Worm (Caenorhabditis elegans) whole organism, L4 larva: Measurements from ENCODE around the gene ncx-3.

Experiments used
- F44E2.7 ChIP-seq: fragments of 200-800 bp; sonication (Bioruptor generic); IDR thresholded peaks from 2 replicates; pipeline ENCODE4 v2.1.2; 2022; ENCODE audit warnings: missing genetic modification characterization, missing compliant biosample characterization
- R02D3.7 ChIP-seq: fragments of 150-350 bp; sonication (generic microtip); optimal IDR thresholded peaks from 3 replicates; lab custom pipeline; 2014; ENCODE audit warnings: missing biosample characterization, missing genetic modification characterization
- T20F7.1 ChIP-seq: fragments of 200-800 bp; sonication (Bioruptor generic); optimal IDR thresholded peaks from 2 replicates; lab custom pipeline; 2018; ENCODE audit warnings: mild to moderate bottlenecking, missing genetic modification characterization, missing compliant biosample characterization
- Y75B8A.6 ChIP-seq: fragments of 200-800 bp; sonication (Bioruptor generic); IDR thresholded peaks from 2 replicates; pipeline ENCODE4 v1.3.6; 2022; ENCODE audit warnings: missing genetic modification reagents, missing genetic modification characterization, missing compliant biosample characterization
- aha-1 ChIP-seq: fragments of 150-350 bp; peaks from one replicate; lab custom pipeline; 2014; ENCODE audit warnings: missing biosample characterization, missing genetic modification characterization
- aly-2 ChIP-seq: sonication (generic microtip); optimal IDR thresholded peaks from 2 replicates; lab custom pipeline; 2018; ENCODE audit warnings: missing biosample characterization, missing genetic modification characterization
- ceh-20 ChIP-seq: fragments of 200-800 bp; sonication (Bioruptor generic); IDR thresholded peaks from 2 replicates; pipeline ENCODE4 v1.3.6; 2022; ENCODE audit warnings: missing genetic modification reagents, missing genetic modification characterization, missing compliant biosample characterization
- cey-2 ChIP-seq: sonication (generic microtip); optimal IDR thresholded peaks from 3 replicates; lab custom pipeline; 2017; ENCODE audit warnings: missing genetic modification characterization, mild to moderate bottlenecking, missing compliant biosample characterization, antibody characterized with exemption, borderline replicate concordance; ENCODE audit not compliant: insufficient read depth
- daf-12 ChIP-seq: fragments of 150-350 bp; optimal IDR thresholded peaks from 2 replicates; lab custom pipeline; 2014; ENCODE audit warnings: missing biosample characterization, missing genetic modification reagents, missing genetic modification characterization
- dmd-6 ChIP-seq: fragments of 200-800 bp; sonication (Bioruptor generic); IDR thresholded peaks from 2 replicates; pipeline ENCODE4 v1.3.6; 2022; ENCODE audit warnings: missing genetic modification reagents, missing genetic modification characterization, missing compliant biosample characterization
- dve-1 ChIP-seq: sonication (generic microtip); optimal IDR thresholded peaks from 2 replicates; lab custom pipeline; 2017; ENCODE audit warnings: antibody characterized with exemption, mild to moderate bottlenecking, missing genetic modification characterization, missing compliant biosample characterization; ENCODE audit not compliant: insufficient read depth
- fkh-10 ChIP-seq: fragments of 150-350 bp; optimal IDR thresholded peaks from 2 replicates; lab custom pipeline; 2014; ENCODE audit warnings: missing biosample characterization, missing genetic modification reagents, missing genetic modification characterization
- gei-8 ChIP-seq: fragments of 200-800 bp; sonication (Bioruptor generic); optimal IDR thresholded peaks from 2 replicates; lab custom pipeline; 2018; ENCODE audit warnings: mild to moderate bottlenecking, missing genetic modification characterization, missing compliant biosample characterization
- hlh-11 ChIP-seq: fragments of 200-800 bp; sonication (Bioruptor generic); optimal IDR thresholded peaks from 2 replicates; lab custom pipeline; 2018; ENCODE audit warnings: mild to moderate bottlenecking, missing genetic modification characterization, missing compliant biosample characterization
- hlh-30 ChIP-seq: sonication (generic microtip); optimal IDR thresholded peaks from 2 replicates; lab custom pipeline; 2017; ENCODE audit warnings: antibody characterized with exemption, mild to moderate bottlenecking, missing genetic modification characterization, missing compliant biosample characterization; ENCODE audit not compliant: insufficient read depth
- jun-1 ChIP-seq: fragments of 150-350 bp; optimal IDR thresholded peaks from 2 replicates; lab custom pipeline; 2014; ENCODE audit warnings: missing biosample characterization, missing genetic modification reagents, missing genetic modification characterization
- lim-7 ChIP-seq: fragments of 200-800 bp; sonication (Bioruptor generic); IDR thresholded peaks from 2 replicates; pipeline ENCODE4 v1.3.6; 2022; ENCODE audit warnings: missing genetic modification characterization, missing compliant biosample characterization
- lin-13 ChIP-seq: fragments of 150-350 bp; optimal IDR thresholded peaks from 2 replicates; lab custom pipeline; 2014; ENCODE audit warnings: missing biosample characterization, missing genetic modification reagents, missing genetic modification characterization
- lin-15B ChIP-seq: fragments of 150-350 bp; sonication (generic microtip); optimal IDR thresholded peaks from 3 replicates; lab custom pipeline; 2014; ENCODE audit warnings: missing biosample characterization, missing genetic modification characterization
- lin-38 ChIP-seq: fragments of 200-800 bp; sonication (Bioruptor generic); IDR thresholded peaks from 2 replicates; pipeline ENCODE4 v1.3.6; 2022; ENCODE audit warnings: missing genetic modification reagents, missing genetic modification characterization, missing compliant biosample characterization
- lir-3 ChIP-seq: sonication (generic microtip); optimal IDR thresholded peaks from 2 replicates; lab custom pipeline; 2016; ENCODE audit warnings: mild to moderate bottlenecking, missing genetic modification characterization, missing compliant biosample characterization
- lsy-2 ChIP-seq, 2 experiments: fragments of 150-350 bp in 1 of 2; sonication (generic microtip) in 1 of 2; optimal IDR thresholded peaks; 2 replicates each; lab custom pipeline; 2014 to 2017; ENCODE audit warnings: missing biosample characterization in 2 of 2, missing genetic modification characterization in 2 of 2
- madf-9 ChIP-seq: fragments of 200-800 bp; sonication (Bioruptor generic); conservative IDR thresholded peaks from 2 replicates; pipeline ENCODE4 v1.3.6; 2022; ENCODE audit warnings: missing genetic modification reagents, missing genetic modification characterization, missing compliant biosample characterization
- mdl-1 ChIP-seq, 2 experiments: fragments of 150-350 bp in 1 of 2; sonication (generic microtip) in 1 of 2; optimal IDR thresholded peaks; 2 replicates each; lab custom pipeline; 2014 to 2017; ENCODE audit warnings: missing biosample characterization in 2 of 2, missing genetic modification characterization in 2 of 2
- mdt-29 ChIP-seq: fragments of 200-800 bp; sonication (Bioruptor generic); IDR thresholded peaks from 2 replicates; pipeline ENCODE4 v1.3.6; 2022; ENCODE audit warnings: missing genetic modification reagents, missing genetic modification characterization, missing compliant biosample characterization
- mxl-2 ChIP-seq: fragments of 200-800 bp; sonication (Bioruptor generic); conservative IDR thresholded peaks from 2 replicates; pipeline ENCODE4 v1.3.6; 2022; ENCODE audit warnings: missing genetic modification reagents, missing genetic modification characterization, missing compliant biosample characterization
- nhr-25 ChIP-seq: sonication (generic microtip); optimal IDR thresholded peaks from 2 replicates; lab custom pipeline; 2017; ENCODE audit warnings: missing genetic modification characterization, mild to moderate bottlenecking, missing compliant biosample characterization, antibody characterized with exemption, moderate library complexity, borderline replicate concordance; ENCODE audit not compliant: insufficient read depth
- nhr-28 ChIP-seq: fragments of 150-350 bp; optimal IDR thresholded peaks from 2 replicates; lab custom pipeline; 2014; ENCODE audit warnings: missing biosample characterization, missing genetic modification characterization
- nhr-48 ChIP-seq: sonication (generic microtip); optimal IDR thresholded peaks from 2 replicates; lab custom pipeline; 2016; ENCODE audit warnings: mild to moderate bottlenecking, missing genetic modification characterization, missing compliant biosample characterization
- nhr-6 ChIP-seq: fragments of 150-350 bp; optimal IDR thresholded peaks from 2 replicates; lab custom pipeline; 2014; ENCODE audit warnings: missing biosample characterization, missing genetic modification characterization
- nhr-77 ChIP-seq: fragments of 150-350 bp; optimal IDR thresholded peaks from 2 replicates; lab custom pipeline; 2014; ENCODE audit warnings: missing biosample characterization, missing genetic modification characterization
- php-3 ChIP-seq: fragments of 200-800 bp; sonication (Bioruptor generic); IDR thresholded peaks from 2 replicates; pipeline ENCODE4 v1.3.6; 2022; ENCODE audit warnings: missing genetic modification reagents, missing genetic modification characterization, missing compliant biosample characterization
- rbr-2 ChIP-seq: sonication (generic microtip); optimal IDR thresholded peaks from 2 replicates; lab custom pipeline; 2016; ENCODE audit warnings: missing genotype, missing genetic modification characterization, missing compliant biosample characterization
- saeg-2 ChIP-seq: fragments of 200-800 bp; sonication (Bioruptor generic); IDR thresholded peaks from 2 replicates; pipeline ENCODE4 v1.3.6; 2022; ENCODE audit warnings: missing genetic modification reagents, missing genetic modification characterization, missing compliant biosample characterization
- sdz-12 ChIP-seq: fragments of 200-800 bp; sonication (Bioruptor generic); optimal IDR thresholded peaks from 2 replicates; lab custom pipeline; 2018; ENCODE audit warnings: mild to moderate bottlenecking, missing genetic modification characterization, missing compliant biosample characterization
- set-16 ChIP-seq: fragments of 200-800 bp; sonication (Bioruptor generic); IDR thresholded peaks from 2 replicates; pipeline ENCODE4 v1.3.6; 2022; ENCODE audit warnings: missing genetic modification reagents, missing genetic modification characterization, missing compliant biosample characterization
- skn-1 ChIP-seq: fragments of 150-350 bp; optimal IDR thresholded peaks from 2 replicates; lab custom pipeline; 2014; ENCODE audit warnings: missing biosample characterization, missing genetic modification characterization
- unc-62 ChIP-seq, 3 experiments: fragments of 150-350 bp in 1 of 3; sonication (generic microtip); optimal IDR thresholded peaks in 2 of 3; peaks in 1 of 3; 1 replicate in 1 of 3; 2 replicates in 2 of 3; lab custom pipeline; 2014 to 2017; ENCODE audit warnings: missing biosample characterization in 3 of 3, missing genetic modification characterization in 3 of 3, missing genetic modification reagents in 3 of 3, missing genotype in 1 of 3
- zag-1 ChIP-seq: fragments of 150-350 bp; optimal IDR thresholded peaks from 2 replicates; lab custom pipeline; 2014; ENCODE audit warnings: missing biosample characterization, missing genetic modification characterization

ncx-3 gene

ce11 chrIV:10698486-10698885, 18.0 kb upstream of the ncx-3 start (continued):
- TF ChIP-seq lim-7 (GFP tag; lab: Robert Waterston, UW) (0 out of 2 replicates have a peak, but pooled peaks have one; percentile 39), rbr-2 (tag; lab: Kevin White, UChicago) (no peak), madf-9 (GFP tag; lab: Robert Waterston, UW) (no peak), lin-15B (no peak), lin-13 (GFP tag; lab: Kevin White, UChicago) (no peak), unc-62 (GFP tag; optimal IDR thresholded peaks at IDR 0.05 in 1 of 2; lab: Kevin White, UChicago) (peak in 1 of 2 experiments; percentile 17), unc-62 (tag; optimal IDR thresholded peaks at IDR 0.05; lab: Kevin White, UChicago) (no peak), daf-12 (tag; lab: Kevin White, UChicago) (no peak), cey-2 (tag; lab: Kevin White, UChicago) (no peak)

- peak; percentile 51 for TF ChIP-seq T20F7.1 (GFP tag; lab: Kevin White, UChicago)
- TF ChIP-seq skn-1 (tag; lab: Kevin White, UChicago) = no peak
- peak; percentile 20; the same call in 1 of the 2 replicates for TF ChIP-seq dmd-6 (GFP tag; lab: Robert Waterston, UW)
- no peak for TF ChIP-seq saeg-2 (GFP tag; lab: Robert Waterston, UW)
- TF ChIP-seq aha-1 (tag; lab: Kevin White, UChicago) = peak; percentile 86
- no peak for TF ChIP-seq fkh-10
- TF ChIP-seq gei-8 (GFP tag; lab: Kevin White, UChicago) = no peak
- peak; percentile 18 for TF ChIP-seq dve-1
- TF ChIP-seq lsy-2 (tag; optimal IDR thresholded peaks at IDR 0.05; lab: Kevin White, UChicago) = no peak
- no peak for TF ChIP-seq aly-2 (tag; lab: Kevin White, UChicago)
- TF ChIP-seq, all 104 proteins: peak for 4
Measured at ce11 chrIV:10699000-10699399, 17.4 kb upstream of the ncx-3 start.

- TF ChIP-seq daf-12 (tag; lab: Kevin White, UChicago) = no peak
- TF ChIP-seq lir-3 (tag; lab: Kevin White, UChicago) = no peak
- TF ChIP-seq set-16 (GFP tag; lab: Robert Waterston, UW) = no peak
- TF ChIP-seq nhr-25 (tag; lab: Kevin White, UChicago) = no peak
- no peak for TF ChIP-seq Y75B8A.6 (GFP tag; lab: Robert Waterston, UW)
- TF ChIP-seq zag-1 (tag; lab: Kevin White, UChicago) = no peak
- no peak for TF ChIP-seq mdt-29
- TF ChIP-seq R02D3.7 (tag; lab: Kevin White, UChicago) = no peak
- no peak for TF ChIP-seq T20F7.1 (GFP tag; lab: Kevin White, UChicago)
- TF ChIP-seq lin-38 (GFP tag; lab: Robert Waterston, UW) = no peak
- TF ChIP-seq nhr-6 (tag; lab: Kevin White, UChicago) = no peak
- no peak for TF ChIP-seq dve-1
- TF ChIP-seq php-3 (GFP tag; lab: Robert Waterston, UW) = no peak
- no peak for TF ChIP-seq mxl-2 (GFP tag; lab: Robert Waterston, UW)
- TF ChIP-seq nhr-77 (tag; lab: Kevin White, UChicago) = no peak
- no peak for TF ChIP-seq sdz-12 (GFP tag; lab: Kevin White, UChicago)
- no peak for TF ChIP-seq ceh-20
Measured at ce11 chrIV:10699660-10700059, 16.8 kb upstream of the ncx-3 start, which contains the start of gene R102.11. TSS of gene R102.11 (minus strand) at chrIV:10699760.

- TF ChIP-seq jun-1 (tag; lab: Kevin White, UChicago) = no peak
- no peak for TF ChIP-seq F44E2.7 (GFP tag; lab: Robert Waterston, UW)
- no peak for TF ChIP-seq lim-7 (GFP tag; lab: Robert Waterston, UW)
- TF ChIP-seq nhr-48 (tag; lab: Kevin White, UChicago) = peak; percentile 4
- peak in 1 of 2 experiments; percentile 58 for TF ChIP-seq unc-62 (GFP tag; optimal IDR thresholded peaks at IDR 0.05 in 1 of 2; lab: Kevin White, UChicago)
- no peak for TF ChIP-seq unc-62 (tag; optimal IDR thresholded peaks at IDR 0.05; lab: Kevin White, UChicago)
- TF ChIP-seq ceh-20 = 0 out of 2 replicates have a peak, but pooled peaks have one; percentile 57
- TF ChIP-seq mdl-1 (tag; optimal IDR thresholded peaks at IDR 0.05; lab: Kevin White, UChicago) = peak in 1 of 2 experiments; percentile 55
- TF ChIP-seq hlh-30 (tag; lab: Kevin White, UChicago) = peak; percentile 69
- peak; percentile 62 for TF ChIP-seq hlh-11
- peak; percentile 60 for TF ChIP-seq nhr-28 (tag; lab: Kevin White, UChicago)
Measured at ce11 chrIV:10701866-10702458, 14.5 kb upstream of the ncx-3 start.
